Fruit fly (Drosophila melanogaster) whole organism, wandering third instar larva: ENCODE results near the gene CG2519.

Source experiments
- Abd-B ChIP-seq: fragments of >200 bp; optimal IDR thresholded peaks from 2 replicates; lab custom pipeline; 2017; ENCODE audit warnings: missing biosample characterization, missing genetic modification characterization
- CG32264 ChIP-seq: fragments of 200-800 bp; sonication (Bioruptor generic); optimal IDR thresholded peaks from 2 replicates; lab custom pipeline; 2016; ENCODE audit warnings: missing biosample characterization, missing genetic modification characterization
- CG9705 ChIP-seq: fragments of 200-800 bp; sonication (Bioruptor generic); optimal IDR thresholded peaks from 2 replicates; lab custom pipeline; 2018; ENCODE audit warnings: missing biosample characterization, mild to moderate bottlenecking, missing genetic modification characterization
- CrebA ChIP-seq: fragments of 200-800 bp; sonication (Bioruptor generic); optimal IDR thresholded peaks from 2 replicates; lab custom pipeline; 2016; ENCODE audit warnings: missing biosample characterization, mild to moderate bottlenecking, missing genetic modification characterization, borderline replicate concordance
- Dfd ChIP-seq: fragments of >200 bp; optimal IDR thresholded peaks from 2 replicates; lab custom pipeline; 2017; ENCODE audit warnings: missing biosample characterization, missing genetic modification characterization
- Dif ChIP-seq: fragments of 200-275, 200-300 bp; sonication (Bioruptor generic); optimal IDR thresholded peaks from 2 replicates; lab custom pipeline; 2018; ENCODE audit warnings: missing biosample characterization, missing genetic modification characterization; ENCODE audit not compliant: partially characterized antibody
- GATAd ChIP-seq: sonication (Bioruptor generic); optimal IDR thresholded peaks from 2 replicates; lab custom pipeline; 2016; ENCODE audit warnings: missing biosample characterization, missing genetic modification characterization
- HLH106 ChIP-seq: fragments of 200-800 bp; optimal IDR thresholded peaks from 3 replicates; lab custom pipeline; 2019; ENCODE audit warnings: missing biosample characterization, mild to moderate bottlenecking, missing genetic modification characterization, moderate library complexity
- Hnf4 ChIP-seq: fragments of 200-800 bp; sonication (Bioruptor generic); optimal IDR thresholded peaks from 2 replicates; lab custom pipeline; 2016; ENCODE audit warnings: missing biosample characterization, mild to moderate bottlenecking, missing genetic modification characterization
- Hr78 ChIP-seq: fragments of >200 bp; optimal IDR thresholded peaks from 2 replicates; lab custom pipeline; 2017; ENCODE audit warnings: missing biosample characterization, missing genetic modification characterization
- Hr83 ChIP-seq: fragments of 200-300 bp; sonication (Bioruptor generic); optimal IDR thresholded peaks from 2 replicates; lab custom pipeline; 2016; ENCODE audit warnings: missing biosample characterization, mild to moderate bottlenecking, missing genetic modification characterization, moderate library complexity; ENCODE audit not compliant: poor library complexity, severe bottlenecking
- Jra ChIP-seq: sonication (Bioruptor generic); optimal IDR thresholded peaks from 2 replicates; lab custom pipeline; 2016; ENCODE audit warnings: missing biosample characterization, missing genetic modification characterization
- Mio ChIP-seq: sonication (Bioruptor generic); optimal IDR thresholded peaks from 2 replicates; lab custom pipeline; 2016; ENCODE audit warnings: missing biosample characterization, missing genetic modification characterization
- Myc ChIP-seq: fragments of >200 bp; optimal IDR thresholded peaks from 2 replicates; lab custom pipeline; 2017
- N ChIP-seq: fragments of >200 bp; optimal IDR thresholded peaks from 2 replicates; lab custom pipeline; 2018; ENCODE audit warnings: missing biosample characterization, missing external identifiers, missing genetic modification characterization
- OdsH ChIP-seq: fragments of 200-800 bp; sonication (Bioruptor generic); optimal IDR thresholded peaks from 2 replicates; lab custom pipeline; 2016; ENCODE audit warnings: missing biosample characterization, mild to moderate bottlenecking, missing genetic modification characterization
- Rel ChIP-seq, 2 experiments: fragments of 200-800 bp; sonication (Bioruptor generic) in 1 of 2; optimal IDR thresholded peaks; 2 replicates in 1 of 2; 3 replicates in 1 of 2; lab custom pipeline; 2016 to 2019; ENCODE audit warnings: mild to moderate bottlenecking in 2 of 2, missing biosample characterization in 2 of 2, missing genetic modification characterization in 2 of 2, moderate library complexity in 1 of 2
- Sp1 ChIP-seq: fragments of 200-800 bp; sonication (Bioruptor generic); optimal IDR thresholded peaks from 3 replicates; lab custom pipeline; 2019; ENCODE audit warnings: missing biosample characterization, mild to moderate bottlenecking, missing genetic modification characterization, moderate library complexity
- Vsx2 ChIP-seq: fragments of 200-300, 225-300 bp; sonication (Bioruptor generic); optimal IDR thresholded peaks from 2 replicates; lab custom pipeline; 2018; ENCODE audit warnings: missing biosample characterization, missing genetic modification characterization; ENCODE audit not compliant: partially characterized antibody
- br ChIP-seq: fragments of 200-800 bp; sonication (Bioruptor generic); optimal IDR thresholded peaks from 2 replicates; lab custom pipeline; 2016; ENCODE audit warnings: missing biosample characterization, missing genetic modification characterization
- brk ChIP-seq: fragments of 200-800 bp; sonication (Bioruptor generic); optimal IDR thresholded peaks from 2 replicates; lab custom pipeline; 2016; ENCODE audit warnings: missing biosample characterization, mild to moderate bottlenecking, missing genetic modification characterization
- dl ChIP-seq, 2 experiments: fragments of 175-275, 200-275 bp in 1 of 2; fragments of 200-275 bp in 1 of 2; sonication (Bioruptor generic); optimal IDR thresholded peaks; lab custom pipeline; 2018; ENCODE audit warnings: mild to moderate bottlenecking in 2 of 2, missing biosample characterization in 2 of 2, missing genetic modification characterization in 2 of 2, moderate library complexity in 2 of 2; ENCODE audit not compliant: partially characterized antibody in 2 of 2, insufficient read depth in 1 of 2
- dmrt93B ChIP-seq: fragments of 200-800 bp; sonication (Bioruptor generic); optimal IDR thresholded peaks from 2 replicates; lab custom pipeline; 2018; ENCODE audit warnings: missing biosample characterization, mild to moderate bottlenecking, missing genetic modification characterization
- dsf ChIP-seq: sonication (Bioruptor generic); optimal IDR thresholded peaks from 2 replicates; lab custom pipeline; 2016; ENCODE audit warnings: missing biosample characterization, missing genetic modification characterization, borderline replicate concordance
- ey ChIP-seq: fragments of 200-800 bp; sonication (Bioruptor generic); optimal IDR thresholded peaks from 2 replicates; lab custom pipeline; 2016; ENCODE audit warnings: missing biosample characterization, missing genetic modification characterization
- foxo ChIP-seq, 2 experiments: fragments of 200-800 bp; sonication (Bioruptor generic); optimal IDR thresholded peaks; 2 replicates in 1 of 2; 3 replicates in 1 of 2; lab custom pipeline; 2016 to 2017; ENCODE audit warnings: missing biosample characterization in 2 of 2, missing genetic modification characterization in 2 of 2
- fru ChIP-seq: fragments of 200-800 bp; sonication (Bioruptor generic); optimal IDR thresholded peaks from 3 replicates; lab custom pipeline; 2016; ENCODE audit warnings: missing biosample characterization, mild to moderate bottlenecking, missing genetic modification characterization
- h ChIP-seq: fragments of 200-800 bp; sonication (Bioruptor generic); optimal IDR thresholded peaks from 3 replicates; lab custom pipeline; 2016; ENCODE audit warnings: missing biosample characterization, mild to moderate bottlenecking, missing genetic modification characterization
- jim ChIP-seq: fragments of 175-275, 200-325 bp; sonication (Bioruptor generic); optimal IDR thresholded peaks from 2 replicates; lab custom pipeline; 2016; ENCODE audit warnings: missing biosample characterization, mild to moderate bottlenecking, missing genetic modification characterization
- lola ChIP-seq: fragments of >200 bp; optimal IDR thresholded peaks from 2 replicates; lab custom pipeline; 2017; ENCODE audit warnings: missing biosample characterization, missing genetic modification characterization
- pan ChIP-seq: fragments of >200 bp; optimal IDR thresholded peaks from 2 replicates; lab custom pipeline; 2017
- psq ChIP-seq: fragments of 200-800 bp; sonication (Bioruptor generic); optimal IDR thresholded peaks from 3 replicates; lab custom pipeline; 2017; ENCODE audit warnings: missing biosample characterization, mild to moderate bottlenecking, missing genetic modification characterization, moderate library complexity
- rgr ChIP-seq: fragments of 200-800 bp; sonication (Bioruptor generic); optimal IDR thresholded peaks from 3 replicates; lab custom pipeline; 2016; ENCODE audit warnings: missing biosample characterization, mild to moderate bottlenecking, missing genetic modification characterization
- sage ChIP-seq: fragments of 200-800 bp; sonication (Bioruptor generic); optimal IDR thresholded peaks from 2 replicates; lab custom pipeline; 2016; ENCODE audit warnings: missing biosample characterization, mild to moderate bottlenecking, missing genetic modification characterization
- sv ChIP-seq: fragments of 200-800 bp; sonication (Bioruptor generic); optimal IDR thresholded peaks from 3 replicates; lab custom pipeline; 2016; ENCODE audit warnings: missing biosample characterization, missing genetic modification characterization
- tai ChIP-seq: sonication (Bioruptor generic); optimal IDR thresholded peaks from 2 replicates; lab custom pipeline; 2016; ENCODE audit warnings: missing biosample characterization, missing genetic modification characterization
- usp ChIP-seq: fragments of >200 bp; optimal IDR thresholded peaks from 2 replicates; lab custom pipeline; 2017; ENCODE audit warnings: missing biosample characterization, missing genetic modification characterization
- woc ChIP-seq: sonication (Bioruptor generic); optimal IDR thresholded peaks from 2 replicates; lab custom pipeline; 2016; ENCODE audit warnings: missing biosample characterization, mild to moderate bottlenecking, missing genetic modification characterization

The CG2519 gene

DNA sequence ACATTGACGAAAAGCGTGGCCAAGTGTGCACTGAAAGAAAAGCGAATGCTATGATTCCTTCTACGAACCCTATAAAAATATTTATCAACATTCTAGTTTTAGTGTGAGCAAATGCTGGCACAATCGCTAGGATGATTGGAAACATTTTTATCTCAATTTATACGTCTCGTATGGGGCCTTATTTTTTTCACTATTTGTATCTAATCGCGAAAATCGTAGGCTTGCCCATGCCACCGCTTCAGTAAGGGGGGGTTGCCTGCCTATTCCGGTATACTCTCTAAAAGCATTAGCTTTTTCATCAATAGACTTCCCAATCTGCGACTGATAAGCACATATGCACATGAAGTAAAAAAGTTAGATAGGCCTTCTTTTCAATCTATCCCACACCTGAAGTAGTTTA is 18.0 kb upstream of the CG2519 start:
- TF ChIP-seq CG32264 (GFP tag; lab: Kevin White, UChicago), result peak; percentile 43
- TF ChIP-seq Abd-B (GFP tag; lab: Kevin White, UChicago), result no peak
- peak; percentile 74 for TF ChIP-seq Sp1
- no peak for TF ChIP-seq Dfd (GFP tag; lab: Kevin White, UChicago)
- peak; percentile 68 to 84 for TF ChIP-seq foxo (GFP tag; optimal IDR thresholded peaks at IDR 0.05; lab: Kevin White, UChicago)
- TF ChIP-seq psq (GFP tag; lab: Kevin White, UChicago), result peak; percentile 64
- TF ChIP-seq br (GFP tag; lab: Kevin White, UChicago), result peak; percentile 88
- TF ChIP-seq sv (GFP tag; lab: Kevin White, UChicago), result peak; percentile 70
- TF ChIP-seq Mio (GFP tag; lab: Kevin White, UChicago), result no peak
- TF ChIP-seq Hr78 (GFP tag; lab: Kevin White, UChicago), result no peak
- TF ChIP-seq tai, result no peak
- TF ChIP-seq usp (GFP tag; lab: Kevin White, UChicago), result no peak
- TF ChIP-seq ey (GFP tag; lab: Kevin White, UChicago), result peak; percentile 83
- no peak for TF ChIP-seq CrebA (GFP tag; lab: Kevin White, UChicago)
- peak; percentile 26 for TF ChIP-seq Rel (GFP tag; optimal IDR thresholded peaks at IDR 0.05; lab: Kevin White, UChicago)
- TF ChIP-seq Rel (tag; optimal IDR thresholded peaks at IDR 0.05; lab: Kevin White, UChicago), result no peak
- TF ChIP-seq sage (GFP tag; lab: Kevin White, UChicago), result no peak
- no peak for TF ChIP-seq GATAd (GFP tag; lab: Kevin White, UChicago)
- TF ChIP-seq rgr (GFP tag; lab: Kevin White, UChicago), result peak; percentile 86
- no peak for TF ChIP-seq dl (GFP tag; optimal IDR thresholded peaks at IDR 0.05; lab: Kevin White, UChicago; ENCODE audit: insufficient read depth in 1 of 2, partially characterized antibody in 2 of 2)
- TF ChIP-seq woc, result no peak
- no peak for TF ChIP-seq fru (GFP tag; lab: Kevin White, UChicago)
- no peak for TF ChIP-seq lola (GFP tag; lab: Kevin White, UChicago)
- peak; percentile 93 for TF ChIP-seq h (GFP tag; lab: Kevin White, UChicago)
- TF ChIP-seq Myc (lab: Kevin White, UChicago), result no peak
- TF ChIP-seq HLH106 (tag; lab: Kevin White, UChicago), result peak; percentile 72
- no peak for TF ChIP-seq N (GFP tag; lab: Kevin White, UChicago)
- TF ChIP-seq dmrt93B (GFP tag; lab: Kevin White, UChicago), result no peak
- no peak for TF ChIP-seq brk (GFP tag; lab: Kevin White, UChicago)
- TF ChIP-seq CG9705 (GFP tag; lab: Kevin White, UChicago), result no peak
- peak; percentile 78 for TF ChIP-seq Hnf4 (GFP tag; lab: Kevin White, UChicago)
- TF ChIP-seq jim (GFP tag; lab: Kevin White, UChicago), result no peak
- TF ChIP-seq OdsH (GFP tag; lab: Kevin White, UChicago), result peak; percentile 80
- no peak for TF ChIP-seq Dif (GFP tag; lab: Kevin White, UChicago)
- no peak for TF ChIP-seq dsf
- no peak for TF ChIP-seq pan (lab: Kevin White, UChicago)
- TF ChIP-seq Vsx2 (GFP tag; lab: Kevin White, UChicago), result no peak
- TF ChIP-seq Jra, result peak; percentile 61
- no peak for TF ChIP-seq Hr83

dm6 chr3R:5564775-5565190 is 17.2 kb upstream of the CG2519 start, which contains the start of the genes CG14671 and CG12746:
Gene CG14671, minus strand, starts transcription at chr3R:5564815.
Gene CG12746, plus strand, starts transcription at chr3R:5564865.
- TF ChIP-seq sv (GFP tag; lab: Kevin White, UChicago), result no peak
- TF ChIP-seq Rel (GFP tag; optimal IDR thresholded peaks at IDR 0.05; lab: Kevin White, UChicago), result no peak
- peak; percentile 88 for TF ChIP-seq Rel (tag; optimal IDR thresholded peaks at IDR 0.05; lab: Kevin White, UChicago)

- no peak for TF ChIP-seq rgr (GFP tag; lab: Kevin White, UChicago)
- no peak for TF ChIP-seq Rel (GFP tag; optimal IDR thresholded peaks at IDR 0.05; lab: Kevin White, UChicago)
- peak; percentile 41 for TF ChIP-seq Rel (tag; optimal IDR thresholded peaks at IDR 0.05; lab: Kevin White, UChicago)
Measured at dm6 chr3R:5563420-5563819, 15.8 kb upstream of the CG2519 start, which contains the start of gene Pi4KIIalpha. Gene Pi4KIIalpha, minus strand, starts transcription at chr3R:5563652.
